Fruit fly (Drosophila melanogaster): ENCODE measurements around the gene CG45494.
"Not testable (repeated sequence)": the region's sequence is repeated elsewhere in the genome, so short reads cannot be mapped to it uniquely, and the experiment has no call there.

CG45494 gene

dm6 chrX:19964215-19964614 lies 10.8 kb upstream of the CG45494 start (continued):
- TF ChIP-seq CG10631 (GFP tag; optimal IDR thresholded peaks at IDR 0.05): peak; percentile 53
- TF ChIP-seq CG15336 (GFP tag; IDR thresholded peaks at IDR 0.05): 0 out of 2 replicates have a peak, but pooled peaks have one; percentile 21
- peak; percentile 59 for TF ChIP-seq CG6792 (GFP tag; optimal IDR thresholded peaks at IDR 0.05)
- TF ChIP-seq CG11762 (GFP tag; optimal IDR thresholded peaks at IDR 0.05; ENCODE audit: insufficient read depth): no peak
- TF ChIP-seq CG31627 (GFP tag; optimal IDR thresholded peaks at IDR 0.05): peak; percentile 51
- no peak for TF ChIP-seq salr (GFP tag; optimal IDR thresholded peaks at IDR 0.05)
- TF ChIP-seq ss (GFP tag; optimal IDR thresholded peaks at IDR 0.05): no peak
- TF ChIP-seq CG11902 (GFP tag; optimal IDR thresholded peaks at IDR 0.05): no peak
- no peak for TF ChIP-seq CG6808 (GFP tag; optimal IDR thresholded peaks at IDR 0.05)
- peak; percentile 55 for TF ChIP-seq vri (GFP tag; optimal IDR thresholded peaks at IDR 0.05)
- TF ChIP-seq Lpt (GFP tag; optimal IDR thresholded peaks at IDR 0.05): no peak
- TF ChIP-seq Hr4 (GFP tag; optimal IDR thresholded peaks at IDR 0.05): no peak
- TF ChIP-seq net (GFP tag; optimal IDR thresholded peaks at IDR 0.05): peak; percentile 34
- no peak for TF ChIP-seq eg (GFP tag; IDR thresholded peaks at IDR 0.05)
- no peak for TF ChIP-seq dsx (GFP tag; optimal IDR thresholded peaks at IDR 0.05; ENCODE audit: poor library complexity, severe bottlenecking)
- TF ChIP-seq spab (GFP tag; optimal IDR thresholded peaks at IDR 0.05): no peak
- TF ChIP-seq pdm3 (GFP tag; optimal IDR thresholded peaks at IDR 0.05): peak; percentile 65
- peak; percentile 45 for TF ChIP-seq acj6 (GFP tag; optimal IDR thresholded peaks at IDR 0.05)
- peak; percentile 48 for TF ChIP-seq Ets21C (GFP tag; optimal IDR thresholded peaks at IDR 0.05)

dm6 chrX:19960881-19961347 lies 7.5 kb upstream of the CG45494 start, which contains the start of gene Nep3:
TSS of gene Nep3 (plus strand) at chrX:19961297.
- no peak for TF ChIP-seq acj6 (GFP tag; optimal IDR thresholded peaks at IDR 0.05)
- TF ChIP-seq CG6163 (GFP tag; IDR thresholded peaks at IDR 0.05): no peak
- no peak for TF ChIP-seq Eip75B (GFP tag; optimal IDR thresholded peaks at IDR 0.05)
- no peak for TF ChIP-seq CG1621 (tag; optimal IDR thresholded peaks at IDR 0.05)
- no peak for TF ChIP-seq OdsH (GFP tag; optimal IDR thresholded peaks at IDR 0.05)
- no peak for TF ChIP-seq CG11294 (GFP tag; IDR thresholded peaks at IDR 0.05)
- no peak for TF ChIP-seq CG31627 (GFP tag; optimal IDR thresholded peaks at IDR 0.05)
- no peak for TF ChIP-seq CG4318 (GFP tag; optimal IDR thresholded peaks at IDR 0.05)
- no peak for TF ChIP-seq CG11762 (GFP tag; optimal IDR thresholded peaks at IDR 0.05; ENCODE audit: insufficient read depth)

dm6 chrX:19959353-19959969 lies 6.1 kb upstream of the CG45494 start, which contains the start of gene CG12655:
TSS of gene CG12655 (minus strand) at chrX:19959403.
- TF ChIP-seq Ets21C (GFP tag; optimal IDR thresholded peaks at IDR 0.05): no peak

dm6 chrX:19958242-19958641 lies 4.8 kb upstream of the CG45494 start, which contains the start of gene CG43784:
TSS of gene CG43784 (minus strand) at chrX:19958342.
- not testable (repeated sequence) for TF ChIP-seq Hr38 (GFP tag; optimal IDR thresholded peaks at IDR 0.05); eg (GFP tag; IDR thresholded peaks at IDR 0.05); Hr39 (GFP tag; optimal IDR thresholded peaks at IDR 0.05)

dm6 chrX:19948773-19949172 lies 4.6 kb downstream of the CG45494 start, which contains the start of gene CG45493:
TSS of gene CG45493 (minus strand) at chrX:19948873.
- not testable (repeated sequence) for TF ChIP-seq CG4318 (GFP tag; optimal IDR thresholded peaks at IDR 0.05); topi (GFP tag; optimal IDR thresholded peaks at IDR 0.05); eg (GFP tag; IDR thresholded peaks at IDR 0.05)

dm6 chrX:19944047-19944446 lies 9.4 kb downstream of the CG45494 start, which contains the start of gene CG45492:
TSS of gene CG45492 (minus strand) at chrX:19944147.
- not testable (repeated sequence) for TF ChIP-seq eg (GFP tag; IDR thresholded peaks at IDR 0.05); Eip78C (GFP tag); Hr39 (GFP tag; optimal IDR thresholded peaks at IDR 0.05)

Measured in whole organism, prepupa.